Fruit fly (Drosophila melanogaster): ENCODE results near the gene CG31915.
A peak's percentile ranks its signal among the peaks of the same experiment; 100 is the strongest.

CG31915 gene

dm6 chr2L:5491220-5491619 is 36.7 kb upstream of the CG31915 start (continued):
- 0 out of 3 replicates have a peak, but pooled peaks have one; percentile 34 for TF ChIP-seq otp (GFP tag; IDR thresholded peaks at IDR 0.05)
- TF ChIP-seq tgo (GFP tag; IDR thresholded peaks at IDR 0.05), result no peak
- TF ChIP-seq chm (GFP tag; IDR thresholded peaks at IDR 0.05), result 0 out of 2 replicates have a peak, but pooled peaks have one; percentile 15
- peak; percentile 45 for TF ChIP-seq tin (GFP tag; optimal IDR thresholded peaks at IDR 0.05)
- no peak for TF ChIP-seq cg (GFP tag; optimal IDR thresholded peaks at IDR 0.05)
- TF ChIP-seq CG9727 (GFP tag; optimal IDR thresholded peaks at IDR 0.05), result peak; percentile 49
- TF ChIP-seq CG31441 (GFP tag; IDR thresholded peaks at IDR 0.05), result no peak
- TF ChIP-seq CG15696 (tag; optimal IDR thresholded peaks at IDR 0.05), result peak; percentile 47
- peak; percentile 62 for TF ChIP-seq dmrt11E (tag; optimal IDR thresholded peaks at IDR 0.05)
- TF ChIP-seq NC2β (GFP tag; optimal IDR thresholded peaks at IDR 0.05), result peak; percentile 5
- 0 out of 2 replicates have a peak, but pooled peaks have one; percentile 20 for TF ChIP-seq sisA (GFP tag; IDR thresholded peaks at IDR 0.05)
- peak; percentile 24 for TF ChIP-seq CG13775 (GFP tag; optimal IDR thresholded peaks at IDR 0.05)
- peak; percentile 36; the same call in 2 of the 3 replicates for TF ChIP-seq row (GFP tag; IDR thresholded peaks at IDR 0.05)
- TF ChIP-seq unpg (GFP tag; optimal IDR thresholded peaks at IDR 0.05), result peak; percentile 18
- TF ChIP-seq HLH3B (GFP tag; IDR thresholded peaks at IDR 0.05), result no peak
- TF ChIP-seq CG6689 (GFP tag; IDR thresholded peaks at IDR 0.05), result peak; percentile 36; the same call in 1 of the 2 replicates
- TF ChIP-seq Drgx (GFP tag; IDR thresholded peaks at IDR 0.05), result peak; percentile 65
- no peak for TF ChIP-seq NK7.1 (GFP tag; optimal IDR thresholded peaks at IDR 0.05)
- peak; percentile 59; the same call in 1 of the 3 replicates for TF ChIP-seq ci (GFP tag; IDR thresholded peaks at IDR 0.05)
- no peak for TF ChIP-seq Doc3 (GFP tag; IDR thresholded peaks at IDR 0.05; ENCODE audit: partially characterized antibody)
- TF ChIP-seq CG4424 (GFP tag; optimal IDR thresholded peaks at IDR 0.05), result peak; percentile 19
- peak; percentile 9 for TF ChIP-seq Spps (tag; optimal IDR thresholded peaks at IDR 0.05)
- TF ChIP-seq zf30C (GFP tag; optimal IDR thresholded peaks at IDR 0.05), result no peak
- 0 out of 2 replicates have a peak, but pooled peaks have one; percentile 29 for TF ChIP-seq CG10366 (GFP tag; IDR thresholded peaks at IDR 0.05)
- no peak for TF ChIP-seq kah (GFP tag; optimal IDR thresholded peaks at IDR 0.05)
- TF ChIP-seq CG32772 (GFP tag; IDR thresholded peaks at IDR 0.05), result no peak
- TF ChIP-seq sens (GFP tag), result peak; percentile 87
- peak; percentile 15; the same call in 1 of the 2 replicates for TF ChIP-seq esg (GFP tag; conservative IDR thresholded peaks at IDR 0.05)
- TF ChIP-seq Med (GFP tag), result peak; percentile 66
- TF ChIP-seq Chrac-16 (GFP tag; optimal IDR thresholded peaks at IDR 0.05), result peak; percentile 31
- TF ChIP-seq pum (GFP tag; optimal IDR thresholded peaks at IDR 0.05), result peak; percentile 34
- TF ChIP-seq CG16815 (GFP tag; optimal IDR thresholded peaks at IDR 0.05), result peak; percentile 3
- TF ChIP-seq nom (GFP tag; optimal IDR thresholded peaks at IDR 0.05), result peak; percentile 23
- peak in 1 of 2 experiments; percentile 47 for TF ChIP-seq chif (GFP tag; optimal IDR thresholded peaks at IDR 0.05)
- TF ChIP-seq zfh1 (GFP tag; IDR thresholded peaks at IDR 0.05), result peak; percentile 74; the same call in 2 of the 3 replicates
- no peak for TF ChIP-seq D (optimal IDR thresholded peaks at IDR 0.05)
- TF ChIP-seq D (GFP tag; optimal IDR thresholded peaks at IDR 0.05), result peak; percentile 9
- peak; percentile 44 for TF ChIP-seq gem (tag; optimal IDR thresholded peaks at IDR 0.05)
- no peak for TF ChIP-seq Awh (GFP tag; IDR thresholded peaks at IDR 0.05)
- no peak for TF ChIP-seq CG17612 (GFP tag; IDR thresholded peaks at IDR 0.05)
- TF ChIP-seq Ets65A (GFP tag), result no peak
- TF ChIP-seq CG10267 (tag; optimal IDR thresholded peaks at IDR 0.05), result peak; percentile 15
- TF ChIP-seq Xrp1 (GFP tag; IDR thresholded peaks at IDR 0.05), result peak; percentile 57; the same call in 1 of the 2 replicates
- TF ChIP-seq chn (GFP tag; optimal IDR thresholded peaks at IDR 0.05), result peak; percentile 27
- peak in 1 of 2 experiments; percentile 17 for TF ChIP-seq Pdp1 (GFP tag; optimal IDR thresholded peaks at IDR 0.05)
- TF ChIP-seq CG17829 (tag; optimal IDR thresholded peaks at IDR 0.05), result peak; percentile 21
- TF ChIP-seq phol (tag; optimal IDR thresholded peaks at IDR 0.05), result peak; percentile 35
- peak; percentile 10 for TF ChIP-seq trem (tag; optimal IDR thresholded peaks at IDR 0.05)
- peak; percentile 21 for TF ChIP-seq CG7839 (tag; optimal IDR thresholded peaks at IDR 0.05)
- no peak for TF ChIP-seq CG15514 (GFP tag; optimal IDR thresholded peaks at IDR 0.05)
- 0 out of 3 replicates have a peak, but pooled peaks have one; percentile 5 for TF ChIP-seq ken (GFP tag; IDR thresholded peaks at IDR 0.05)
